Fruit fly (Drosophila melanogaster) whole organism, prepupa: ENCODE measurements around the gene CG7601.

ENCODE experiments used
- CG10669 ChIP-seq: fragments of 200-800 bp; sonication (Bioruptor generic); optimal IDR thresholded peaks from 3 replicates; lab custom pipeline; 2018; ENCODE audit warnings: missing biosample characterization, mild to moderate bottlenecking, missing genetic modification characterization, moderate library complexity
- CG11762 ChIP-seq: fragments of 200-800 bp; sonication (Bioruptor generic); optimal IDR thresholded peaks from 3 replicates; lab custom pipeline; 2016; ENCODE audit warnings: missing biosample characterization, missing genetic modification characterization; ENCODE audit not compliant: insufficient read depth
- CG11902 ChIP-seq: fragments of 200-800 bp; sonication (Bioruptor generic); optimal IDR thresholded peaks from 3 replicates; lab custom pipeline; 2016; ENCODE audit warnings: missing biosample characterization, missing genetic modification characterization
- CG1621 ChIP-seq: fragments of 200-800 bp; sonication (Bioruptor generic); optimal IDR thresholded peaks from 3 replicates; lab custom pipeline; 2018; ENCODE audit warnings: missing biosample characterization, mild to moderate bottlenecking, missing genetic modification characterization
- CG16779 ChIP-seq: fragments of 200-800 bp; sonication (Bioruptor generic); optimal IDR thresholded peaks from 3 replicates; lab custom pipeline; 2017; ENCODE audit warnings: missing biosample characterization, mild to moderate bottlenecking, missing genetic modification characterization
- CG3032 ChIP-seq: fragments of 200-800 bp; optimal IDR thresholded peaks from 2 replicates; lab custom pipeline; 2019; ENCODE audit warnings: missing biosample characterization, mild to moderate bottlenecking, missing genetic modification characterization, moderate library complexity
- CG31627 ChIP-seq: fragments of 200-800 bp; sonication (Bioruptor generic); optimal IDR thresholded peaks from 3 replicates; lab custom pipeline; 2016; ENCODE audit warnings: missing biosample characterization, missing genetic modification characterization
- CG32006 ChIP-seq: fragments of 200-800 bp; sonication (Bioruptor generic); optimal IDR thresholded peaks from 3 replicates; lab custom pipeline; 2017; ENCODE audit warnings: missing biosample characterization, mild to moderate bottlenecking, missing genetic modification characterization
- CG34406 ChIP-seq: fragments of 200-800 bp; sonication (Bioruptor generic); optimal IDR thresholded peaks from 3 replicates; lab custom pipeline; 2016; ENCODE audit warnings: missing biosample characterization, missing genetic modification characterization
- CG3919 ChIP-seq: fragments of 200-800 bp; sonication (Bioruptor generic); optimal IDR thresholded peaks from 3 replicates; lab custom pipeline; 2016; ENCODE audit warnings: missing biosample characterization, missing genetic modification characterization
- CG6163 ChIP-seq: fragments of 200-800 bp; sonication (Bioruptor generic); IDR thresholded peaks from 3 replicates; pipeline ENCODE4 v1.3.6; 2022; ENCODE audit warnings: missing biosample characterization, missing genetic modification characterization
- CG6276 ChIP-seq: fragments of 200-800 bp; sonication (Bioruptor generic); optimal IDR thresholded peaks from 2 replicates; lab custom pipeline; 2017; ENCODE audit warnings: missing biosample characterization, mild to moderate bottlenecking, missing genetic modification characterization
- CG6792 ChIP-seq: fragments of 200-800 bp; sonication (Bioruptor generic); optimal IDR thresholded peaks from 3 replicates; lab custom pipeline; 2016; ENCODE audit warnings: missing biosample characterization, missing genetic modification characterization
- CG6808 ChIP-seq: fragments of 200-800 bp; sonication (Bioruptor generic); optimal IDR thresholded peaks from 3 replicates; lab custom pipeline; 2017; ENCODE audit warnings: missing biosample characterization, missing genetic modification characterization, mild to moderate bottlenecking, moderate library complexity, missing genetic modification reagents
- CG7368 ChIP-seq: fragments of 200-800 bp; sonication (Bioruptor generic); optimal IDR thresholded peaks from 3 replicates; lab custom pipeline; 2016; ENCODE audit warnings: missing biosample characterization, missing genetic modification characterization
- CG8119 ChIP-seq: fragments of 200-800 bp; sonication (Bioruptor generic); IDR thresholded peaks from 3 replicates; pipeline ENCODE4 v1.3.6; 2022; ENCODE audit warnings: missing biosample characterization, missing genetic modification characterization
- CG8319 ChIP-seq: fragments of 200-800 bp; sonication (Bioruptor generic); optimal IDR thresholded peaks from 3 replicates; lab custom pipeline; 2016; ENCODE audit warnings: missing biosample characterization, missing genetic modification characterization
- CG8632 ChIP-seq: fragments of 200-800 bp; sonication (Bioruptor generic); optimal IDR thresholded peaks from 3 replicates; lab custom pipeline; 2016; ENCODE audit warnings: missing biosample characterization, missing genetic modification characterization
- Eip75B ChIP-seq: fragments of 200-800 bp; sonication (Bioruptor generic); optimal IDR thresholded peaks from 3 replicates; lab custom pipeline; 2016; ENCODE audit warnings: missing biosample characterization, missing genetic modification characterization
- Eip78C ChIP-seq: fragments of 200-800 bp; sonication (Bioruptor generic); peaks from one replicate; lab custom pipeline; 2016; ENCODE audit warnings: missing biosample characterization, missing genetic modification characterization
- Eip93F ChIP-seq: fragments of 200-800 bp; sonication (Bioruptor generic); optimal IDR thresholded peaks from 2 replicates; lab custom pipeline; 2016; ENCODE audit warnings: missing biosample characterization, mild to moderate bottlenecking, missing genetic modification characterization
- Ets21C ChIP-seq: fragments of 200-800 bp; sonication (Bioruptor generic); optimal IDR thresholded peaks from 3 replicates; lab custom pipeline; 2016; ENCODE audit warnings: missing biosample characterization, missing genetic modification characterization
- Ets96B ChIP-seq: fragments of 200-800 bp; optimal IDR thresholded peaks from 2 replicates; lab custom pipeline; 2019; ENCODE audit warnings: missing biosample characterization, mild to moderate bottlenecking, missing genetic modification characterization, moderate library complexity
- Gug ChIP-seq: fragments of 200-800 bp; sonication (Bioruptor generic); IDR thresholded peaks from 2 replicates; pipeline ENCODE4 v1.3.6; 2022; ENCODE audit warnings: missing biosample characterization, missing genetic modification characterization
- Hr38 ChIP-seq: sonication (Bioruptor generic); optimal IDR thresholded peaks from 2 replicates; lab custom pipeline; 2016; ENCODE audit warnings: missing biosample characterization, missing genetic modification characterization
- Hr39 ChIP-seq: fragments of 200-800 bp; sonication (Bioruptor generic); optimal IDR thresholded peaks from 2 replicates; lab custom pipeline; 2016; ENCODE audit warnings: missing biosample characterization, missing genetic modification characterization
- Hr4 ChIP-seq: fragments of 200-800 bp; sonication (Bioruptor generic); optimal IDR thresholded peaks from 3 replicates; lab custom pipeline; 2016; ENCODE audit warnings: missing biosample characterization, missing genetic modification characterization
- Lpt ChIP-seq: fragments of 200-800 bp; sonication (Bioruptor generic); optimal IDR thresholded peaks from 3 replicates; lab custom pipeline; 2016; ENCODE audit warnings: missing biosample characterization, missing genetic modification characterization
- Met ChIP-seq: fragments of 200-800 bp; sonication (Bioruptor generic); optimal IDR thresholded peaks from 3 replicates; lab custom pipeline; 2016; ENCODE audit warnings: missing biosample characterization, missing genetic modification characterization
- OdsH ChIP-seq: fragments of 200-800 bp; sonication (Bioruptor generic); optimal IDR thresholded peaks from 3 replicates; lab custom pipeline; 2016; ENCODE audit warnings: missing biosample characterization, missing genetic modification characterization
- Smox ChIP-seq: fragments of 200-800 bp; sonication (Bioruptor generic); optimal IDR thresholded peaks from 3 replicates; lab custom pipeline; 2016; ENCODE audit warnings: missing biosample characterization, missing genetic modification characterization
- Sox102F ChIP-seq: fragments of 200-800 bp; sonication (Bioruptor generic); optimal IDR thresholded peaks from 2 replicates; lab custom pipeline; 2016; ENCODE audit warnings: missing biosample characterization, mild to moderate bottlenecking, missing genetic modification characterization
- Sox15 ChIP-seq: fragments of 200-800 bp; sonication (Bioruptor generic); optimal IDR thresholded peaks from 3 replicates; lab custom pipeline; 2016; ENCODE audit warnings: missing biosample characterization, missing genetic modification characterization
- acj6 ChIP-seq: fragments of 200-800 bp; sonication (Bioruptor generic); optimal IDR thresholded peaks from 3 replicates; lab custom pipeline; 2016; ENCODE audit warnings: missing biosample characterization, missing genetic modification characterization
- cyc ChIP-seq: fragments of 200-800 bp; sonication (Bioruptor generic); optimal IDR thresholded peaks from 3 replicates; lab custom pipeline; 2016; ENCODE audit warnings: missing biosample characterization, missing genetic modification characterization
- dac ChIP-seq: fragments of 200-800 bp; sonication (Bioruptor generic); optimal IDR thresholded peaks from 2 replicates; lab custom pipeline; 2017; ENCODE audit warnings: missing biosample characterization, mild to moderate bottlenecking, missing genetic modification characterization
- dsx ChIP-seq: fragments of 200-800 bp; optimal IDR thresholded peaks from 3 replicates; lab custom pipeline; 2019; ENCODE audit warnings: missing biosample characterization, mild to moderate bottlenecking, missing genetic modification characterization, moderate library complexity; ENCODE audit not compliant: poor library complexity, severe bottlenecking
- esn ChIP-seq: fragments of 200-800 bp; sonication (Bioruptor generic); optimal IDR thresholded peaks from 2 replicates; lab custom pipeline; 2016; ENCODE audit warnings: missing biosample characterization, mild to moderate bottlenecking, missing genetic modification characterization, moderate library complexity
- fd59A ChIP-seq: fragments of 200-800 bp; sonication (Bioruptor generic); optimal IDR thresholded peaks from 2 replicates; lab custom pipeline; 2017; ENCODE audit warnings: missing biosample characterization, mild to moderate bottlenecking, missing genetic modification characterization, missing genetic modification reagents
- fd85E ChIP-seq: fragments of 200-800 bp; sonication (Bioruptor generic); optimal IDR thresholded peaks from 3 replicates; lab custom pipeline; 2016; ENCODE audit warnings: missing biosample characterization, missing genetic modification characterization
- fkh ChIP-seq: fragments of 200-800 bp; sonication (Bioruptor generic); optimal IDR thresholded peaks from 3 replicates; lab custom pipeline; 2017; ENCODE audit warnings: missing biosample characterization, mild to moderate bottlenecking, missing genetic modification characterization, moderate library complexity
- pdm3 ChIP-seq: fragments of 200-800 bp; sonication (Bioruptor generic); optimal IDR thresholded peaks from 3 replicates; lab custom pipeline; 2016; ENCODE audit warnings: missing biosample characterization, missing genetic modification characterization
- spab ChIP-seq: fragments of 200-800 bp; sonication (Bioruptor generic); optimal IDR thresholded peaks from 2 replicates; lab custom pipeline; 2017; ENCODE audit warnings: missing biosample characterization, mild to moderate bottlenecking, missing genetic modification characterization, missing genetic modification reagents
- ss ChIP-seq, 2 experiments: fragments of 200-800 bp; sonication (Bioruptor generic); optimal IDR thresholded peaks; 2 replicates in 1 of 2; 3 replicates in 1 of 2; lab custom pipeline; 2017 to 2018; ENCODE audit warnings: mild to moderate bottlenecking in 2 of 2, missing biosample characterization in 2 of 2, missing genetic modification characterization in 2 of 2, moderate library complexity in 1 of 2
- svp ChIP-seq: fragments of 200-800 bp; sonication (Bioruptor generic); peaks from one replicate; lab custom pipeline; 2016; ENCODE audit warnings: missing biosample characterization, missing genetic modification characterization
- topi ChIP-seq: fragments of 200-800 bp; sonication (Bioruptor generic); optimal IDR thresholded peaks from 3 replicates; lab custom pipeline; 2016; ENCODE audit warnings: missing biosample characterization, missing genetic modification characterization

CG7601 gene

dm6 chr3R:29763154-29763553 lies 26.6 kb upstream of the CG7601 start (continued):
- TF ChIP-seq CG6792 (GFP tag; lab: Kevin White, UChicago) (peak; percentile 95), topi (GFP tag; lab: Kevin White, UChicago) (peak; percentile 99), spab (GFP tag; lab: Kevin White, UChicago) (peak; percentile 73), CG16779 (tag; lab: Kevin White, UChicago) (peak; percentile 38), Eip78C (GFP tag; lab: Kevin White, UChicago) (peak; percentile 98), CG3032 (peak; percentile 76), pdm3 (GFP tag; lab: Kevin White, UChicago) (peak; percentile 94), esn (GFP tag; lab: Kevin White, UChicago) (peak; percentile 99), dsx (GFP tag; lab: Kevin White, UChicago) (peak; percentile 68), CG3919 (GFP tag; lab: Kevin White, UChicago) (peak; percentile 97), Smox (GFP tag; lab: Kevin White, UChicago) (peak; percentile 98), OdsH (GFP tag; lab: Kevin White, UChicago) (peak; percentile 94), CG10669 (GFP tag; lab: Kevin White, UChicago) (peak; percentile 83), Ets21C (GFP tag; lab: Kevin White, UChicago) (peak; percentile 98), fd59A (GFP tag; lab: Kevin White, UChicago) (peak; percentile 60), svp (GFP tag; lab: Kevin White, UChicago) (peak; percentile 98), Ets96B (tag; lab: Kevin White, UChicago) (peak; percentile 70), Hr39 (peak; percentile 99), acj6 (GFP tag; lab: Kevin White, UChicago) (peak; percentile 96), CG34406 (GFP tag; lab: Kevin White, UChicago) (peak; percentile 94), CG8119 (GFP tag; lab: Robert Waterston, UW) (peak; percentile 72; the same call in 2 of the 3 replicates), Eip93F (GFP tag; lab: Kevin White, UChicago) (peak; percentile 96), CG11902 (GFP tag; lab: Kevin White, UChicago) (peak; percentile 97), CG6276 (GFP tag; lab: Kevin White, UChicago) (peak; percentile 48), CG31627 (GFP tag; lab: Kevin White, UChicago) (peak; percentile 99), Sox15 (GFP tag; lab: Kevin White, UChicago) (peak; percentile 96), CG1621 (tag; lab: Kevin White, UChicago) (peak; percentile 72), ss (GFP tag; optimal IDR thresholded peaks at IDR 0.05; lab: Kevin White, UChicago) (peak; percentile 39 to 73), fd85E (GFP tag; lab: Kevin White, UChicago) (peak; percentile 83), CG8319 (GFP tag; lab: Kevin White, UChicago) (peak; percentile 95)

DNA sequence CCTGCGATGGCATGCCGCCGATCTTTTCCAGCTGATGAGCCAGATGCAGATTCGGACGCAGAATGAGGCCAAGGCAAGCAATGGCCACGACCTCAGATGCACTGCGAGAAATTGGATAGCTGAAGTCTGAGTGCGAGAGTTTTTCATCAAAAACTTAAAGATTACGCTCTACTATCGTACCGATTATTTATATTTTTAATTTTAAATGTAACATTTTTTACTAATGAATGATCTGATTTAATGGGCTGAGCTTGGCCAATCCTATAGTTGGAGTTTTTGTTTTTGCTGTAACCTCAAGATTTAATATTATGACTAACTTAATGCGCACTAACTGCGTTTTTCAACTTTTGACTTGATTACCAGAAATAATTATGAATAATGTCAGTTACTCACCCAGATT lies 25.8 kb upstream of the CG7601 start:
- TF ChIP-seq Hr4 (GFP tag; lab: Kevin White, UChicago) (peak; percentile 34), CG7368 (no peak), fd85E (GFP tag; lab: Kevin White, UChicago) (no peak), cyc (peak; percentile 62), Sox102F (GFP tag; lab: Kevin White, UChicago) (peak; percentile 37), pdm3 (GFP tag; lab: Kevin White, UChicago) (peak; percentile 38), Hr38 (GFP tag; lab: Kevin White, UChicago) (no peak), CG6792 (GFP tag; lab: Kevin White, UChicago) (peak; percentile 39), Met (GFP tag; lab: Kevin White, UChicago) (peak; percentile 75), Eip75B (peak; percentile 71), CG6808 (GFP tag; lab: Kevin White, UChicago) (peak; percentile 38), spab (GFP tag; lab: Kevin White, UChicago) (peak; percentile 29), CG11902 (GFP tag; lab: Kevin White, UChicago) (peak; percentile 41), CG3919 (GFP tag; lab: Kevin White, UChicago) (peak; percentile 65), CG32006 (GFP tag; lab: Kevin White, UChicago) (peak; percentile 55), CG8319 (GFP tag; lab: Kevin White, UChicago) (peak; percentile 51), acj6 (GFP tag; lab: Kevin White, UChicago) (peak; percentile 52), Eip93F (GFP tag; lab: Kevin White, UChicago) (no peak), fkh (GFP tag; lab: Kevin White, UChicago) (no peak), CG34406 (GFP tag; lab: Kevin White, UChicago) (peak; percentile 43), Hr39 (peak; percentile 53), Sox15 (GFP tag; lab: Kevin White, UChicago) (peak; percentile 49), CG6276 (GFP tag; lab: Kevin White, UChicago) (no peak), CG1621 (tag; lab: Kevin White, UChicago) (no peak), Eip78C (GFP tag; lab: Kevin White, UChicago) (peak; percentile 91), esn (GFP tag; lab: Kevin White, UChicago) (peak; percentile 74), Gug (GFP tag; lab: Robert Waterston, UW) (no peak), OdsH (GFP tag; lab: Kevin White, UChicago) (peak; percentile 57), Ets96B (tag; lab: Kevin White, UChicago) (peak; percentile 39), CG31627 (GFP tag; lab: Kevin White, UChicago) (peak; percentile 56), CG8632 (GFP tag; lab: Kevin White, UChicago) (peak; percentile 46), CG11762 (GFP tag; lab: Kevin White, UChicago) (peak; percentile 19), Lpt (peak; percentile 17), dac (GFP tag; lab: Kevin White, UChicago) (no peak), CG6163 (GFP tag; lab: Robert Waterston, UW) (peak; percentile 62)
